Worm (Caenorhabditis elegans): ENCODE data around the gene K05B2.4.

- TF ChIP-seq nhr-237 (tag; optimal IDR thresholded peaks at IDR 0.05) = no peak
- TF ChIP-seq lin-39 (tag; optimal IDR thresholded peaks at IDR 0.05) = no peak
- no peak for TF ChIP-seq elt-1 (tag; optimal IDR thresholded peaks at IDR 0.05)
- no peak for TF ChIP-seq ceh-16 (tag; optimal IDR thresholded peaks at IDR 0.05)
- TF ChIP-seq aly-2 (tag; optimal IDR thresholded peaks at IDR 0.05) = no peak
- TF ChIP-seq ama-1 (optimal IDR thresholded peaks at IDR 0.05) = no peak
- TF ChIP-seq ceh-28 (tag; optimal IDR thresholded peaks at IDR 0.05) = no peak
- no peak for TF ChIP-seq nhr-11 (tag; optimal IDR thresholded peaks at IDR 0.05)
These were observed 43.9 kb downstream of the K05B2.4 start, which contains the start of gene tsp-14 for ce11 chrX:4876904-4877303.

All from whole organism, L3 larva.